Fruit fly (Drosophila melanogaster): ENCODE measurements around the gene CG13995.

CG13995 gene

dm6 chr2L:6062382-6063082 is 8.4 kb downstream of the CG13995 start, which contains the start of the genes ND-51 and CG13994:
Gene ND-51, minus strand, starts transcription at chr2L:6062757.
Gene CG13994, plus strand, starts transcription at chr2L:6062989.
- TF ChIP-seq pan (optimal IDR thresholded peaks at IDR 0.05) = no peak

DNA sequence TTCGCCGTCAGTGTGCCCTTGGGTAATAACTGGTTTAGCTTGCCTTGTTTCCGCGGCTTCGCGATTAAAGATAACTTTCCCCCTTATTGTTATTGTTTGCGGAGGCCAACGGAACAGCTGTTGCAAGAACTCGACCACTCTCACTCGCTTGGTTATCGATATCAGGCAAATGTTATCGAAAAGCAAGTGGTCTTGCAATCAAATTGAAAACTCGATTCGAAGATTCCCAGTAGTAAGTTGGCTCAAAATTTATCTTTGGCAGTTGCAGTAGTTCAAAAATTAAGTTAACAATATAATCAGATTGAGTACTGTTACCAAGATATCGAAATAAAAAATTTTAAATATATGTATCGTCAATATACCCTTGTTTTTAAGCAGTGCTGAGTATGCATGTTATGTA is 11.7 kb downstream of the CG13995 start, which contains the start of the genes Fbw5 and CG9147:
TSS of gene Fbw5 (minus strand) at position 131 of the 400 bp plus-strand sequence.
TSS of gene CG9147 (plus strand) at position 175 of the 400 bp plus-strand sequence.
- TF ChIP-seq EcR (GFP tag; optimal IDR thresholded peaks at IDR 0.05) (no peak), pan (optimal IDR thresholded peaks at IDR 0.05) (peak; percentile 97)

dm6 chr2L:6068544-6069251 is 14.6 kb downstream of the CG13995 start, which contains the start of the genes CG9150 and Pfdn1:
Gene CG9150, minus strand, starts transcription at chr2L:6068594.
Gene Pfdn1, plus strand, starts transcription at chr2L:6069079.
- no peak for TF ChIP-seq usp (GFP tag; optimal IDR thresholded peaks at IDR 0.05)
- no peak for TF ChIP-seq pan (optimal IDR thresholded peaks at IDR 0.05)
- TF ChIP-seq Dll (optimal IDR thresholded peaks at IDR 0.05) = no peak
- TF ChIP-seq EcR (GFP tag; optimal IDR thresholded peaks at IDR 0.05) = no peak
- TF ChIP-seq psq (optimal IDR thresholded peaks at IDR 0.05) = no peak
- TF ChIP-seq CG8478 (optimal IDR thresholded peaks at IDR 0.05) = no peak

dm6 chr2L:6070656-6071231 is 16.6 kb downstream of the CG13995 start, which contains the start of the genes CG9154 and Kr-h2:
Gene CG9154, minus strand, starts transcription at chr2L:6070686.
Gene Kr-h2, plus strand, starts transcription at chr2L:6070990.
- TF ChIP-seq psq (optimal IDR thresholded peaks at IDR 0.05) (no peak), usp (GFP tag; optimal IDR thresholded peaks at IDR 0.05) (no peak), CG8478 (optimal IDR thresholded peaks at IDR 0.05) (no peak), pan (optimal IDR thresholded peaks at IDR 0.05) (no peak), EcR (GFP tag; optimal IDR thresholded peaks at IDR 0.05) (no peak)

dm6 chr2L:6072124-6072523 is 18.0 kb downstream of the CG13995 start:
- TF ChIP-seq usp (GFP tag; optimal IDR thresholded peaks at IDR 0.05) (no peak), psq (optimal IDR thresholded peaks at IDR 0.05) (no peak), CG8478 (optimal IDR thresholded peaks at IDR 0.05) (no peak), Dll (optimal IDR thresholded peaks at IDR 0.05) (no peak), pan (optimal IDR thresholded peaks at IDR 0.05) (no peak), EcR (GFP tag; optimal IDR thresholded peaks at IDR 0.05) (no peak)

DNA sequence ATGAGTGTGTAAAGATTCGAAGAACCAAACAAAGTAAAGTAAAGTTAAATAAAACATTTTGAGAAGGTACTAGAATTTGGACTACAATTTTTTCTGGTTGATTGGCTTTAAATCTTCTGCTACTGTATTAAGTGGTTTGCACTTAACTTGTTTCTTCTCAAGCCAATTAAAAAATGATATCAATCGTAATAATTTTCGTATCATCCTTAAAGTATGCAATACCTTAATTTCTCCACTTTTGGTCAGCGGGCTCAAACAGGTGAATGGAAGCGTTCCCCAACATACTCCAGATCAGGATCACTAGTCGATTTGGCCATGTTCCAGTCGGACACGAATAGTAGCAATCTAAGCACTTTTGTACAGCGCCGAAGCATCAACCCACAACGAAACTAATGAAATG is 19.8 kb downstream of the CG13995 start:
- no peak for TF ChIP-seq usp (GFP tag; optimal IDR thresholded peaks at IDR 0.05)
- no peak for TF ChIP-seq EcR (GFP tag; optimal IDR thresholded peaks at IDR 0.05)
- no peak for TF ChIP-seq Dll (optimal IDR thresholded peaks at IDR 0.05)
- no peak for TF ChIP-seq pan (optimal IDR thresholded peaks at IDR 0.05)
- no peak for TF ChIP-seq psq (optimal IDR thresholded peaks at IDR 0.05)
- TF ChIP-seq CG8478 (optimal IDR thresholded peaks at IDR 0.05) = no peak

- no peak for TF ChIP-seq psq (optimal IDR thresholded peaks at IDR 0.05)
- no peak for TF ChIP-seq EcR (GFP tag; optimal IDR thresholded peaks at IDR 0.05)
- no peak for TF ChIP-seq usp (GFP tag; optimal IDR thresholded peaks at IDR 0.05)
- no peak for TF ChIP-seq pan (optimal IDR thresholded peaks at IDR 0.05)
- no peak for TF ChIP-seq Dll (optimal IDR thresholded peaks at IDR 0.05)
- no peak for TF ChIP-seq CG8478 (optimal IDR thresholded peaks at IDR 0.05)
These were observed 20.2 kb downstream of the CG13995 start for dm6 chr2L:6074314-6074713.

DNA sequence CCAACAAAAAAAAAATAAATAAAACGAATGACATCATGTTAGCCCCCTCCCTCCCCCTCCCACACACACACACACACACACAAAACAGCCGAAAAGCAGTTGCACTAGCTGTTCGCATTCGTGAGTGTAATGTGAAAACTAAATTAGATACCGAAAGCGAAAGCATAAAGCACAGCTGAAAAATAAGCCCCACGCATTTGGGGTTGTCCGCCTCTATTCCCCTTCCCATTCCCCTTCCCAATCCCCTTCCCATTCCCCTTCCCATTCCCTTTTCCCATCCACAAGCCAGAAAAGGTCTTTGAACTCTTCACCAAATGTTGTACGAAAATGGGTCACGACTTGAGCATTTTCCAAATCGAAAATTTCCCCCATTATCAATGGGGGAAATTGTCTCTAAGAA is 21.2 kb downstream of the CG13995 start:
- no peak for TF ChIP-seq usp (GFP tag; optimal IDR thresholded peaks at IDR 0.05)
- no peak for TF ChIP-seq Dll (optimal IDR thresholded peaks at IDR 0.05)
- no peak for TF ChIP-seq pan (optimal IDR thresholded peaks at IDR 0.05)
- TF ChIP-seq EcR (GFP tag; optimal IDR thresholded peaks at IDR 0.05) = no peak
- TF ChIP-seq CG8478 (optimal IDR thresholded peaks at IDR 0.05) = no peak
- no peak for TF ChIP-seq psq (optimal IDR thresholded peaks at IDR 0.05)

- TF ChIP-seq psq (optimal IDR thresholded peaks at IDR 0.05) (no peak), usp (GFP tag; optimal IDR thresholded peaks at IDR 0.05) (no peak)
These were observed 22.0 kb downstream of the CG13995 start for dm6 chr2L:6076143-6076542.

DNA sequence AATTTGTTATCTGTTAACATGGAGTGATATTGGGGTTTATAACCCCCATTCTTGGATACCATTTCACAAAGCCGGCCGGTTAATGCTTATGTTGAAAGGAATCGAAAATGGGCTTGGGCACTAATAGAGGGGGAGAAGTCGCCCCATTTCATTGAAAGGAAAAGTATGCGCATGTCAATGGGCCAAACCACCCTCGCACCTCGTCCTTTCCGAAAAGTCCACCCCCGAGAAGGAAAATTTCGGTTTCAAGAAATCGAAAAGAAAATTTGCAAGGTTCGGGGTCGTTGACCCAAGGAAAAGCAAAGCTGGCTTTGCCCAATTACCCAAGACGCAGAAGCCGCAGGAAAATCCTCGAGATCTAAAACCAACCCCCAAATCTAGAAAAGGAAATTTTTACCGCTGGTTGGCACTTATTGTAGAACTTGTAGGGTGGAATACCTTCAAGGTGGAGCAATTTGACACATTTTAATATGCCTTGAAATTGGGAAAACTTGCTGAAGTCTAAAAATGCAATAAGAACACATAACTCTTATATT is 22.8 kb downstream of the CG13995 start:
- peak in 1 of 2 experiments; percentile 16 for TF ChIP-seq EcR (GFP tag; optimal IDR thresholded peaks at IDR 0.05)
- TF ChIP-seq psq (optimal IDR thresholded peaks at IDR 0.05) = no peak

dm6 chr2L:6077632-6078031 is 23.5 kb downstream of the CG13995 start:
- TF ChIP-seq CG8478 (optimal IDR thresholded peaks at IDR 0.05) (no peak), usp (GFP tag; optimal IDR thresholded peaks at IDR 0.05) (no peak), pan (optimal IDR thresholded peaks at IDR 0.05) (no peak), EcR (GFP tag; optimal IDR thresholded peaks at IDR 0.05) (no peak), psq (optimal IDR thresholded peaks at IDR 0.05) (no peak), Dll (optimal IDR thresholded peaks at IDR 0.05) (no peak)

dm6 chr2L:6078757-6079351 is 24.8 kb downstream of the CG13995 start:
- no peak for TF ChIP-seq CG8478 (optimal IDR thresholded peaks at IDR 0.05)
- TF ChIP-seq usp (GFP tag; optimal IDR thresholded peaks at IDR 0.05) = no peak
- peak; percentile 99 to 100 for TF ChIP-seq EcR (GFP tag; optimal IDR thresholded peaks at IDR 0.05)

All from whole organism.